Fruit fly (Drosophila melanogaster) whole organism, embryonic: ENCODE data around the gene CG4645.

Source experiments
- ATbp ChIP-seq: fragments of 200-800 bp; sonication (Bioruptor generic); optimal IDR thresholded peaks from 2 replicates; lab custom pipeline; 2017; ENCODE audit warnings: missing biosample characterization, mild to moderate bottlenecking, missing genetic modification characterization, missing genetic modification reagents
- Abd-B ChIP-seq: fragments of 200-800 bp; sonication (Bioruptor generic); optimal IDR thresholded peaks from 2 replicates; lab custom pipeline; 2018; ENCODE audit warnings: missing biosample characterization, mild to moderate bottlenecking, missing genetic modification characterization, moderate library complexity
- B-H2 ChIP-seq: fragments of 200-800 bp; sonication (Bioruptor generic); optimal IDR thresholded peaks from 2 replicates; lab custom pipeline; 2018; ENCODE audit warnings: missing biosample characterization, mild to moderate bottlenecking, missing genetic modification characterization
- CG10274 ChIP-seq: fragments of 200-800 bp; sonication (Bioruptor generic); optimal IDR thresholded peaks from 3 replicates; lab custom pipeline; 2017; ENCODE audit warnings: missing biosample characterization, mild to moderate bottlenecking, missing genetic modification characterization
- CG10431 ChIP-seq: fragments of 200-800 bp; sonication (Bioruptor generic); optimal IDR thresholded peaks from 3 replicates; lab custom pipeline; 2018; ENCODE audit warnings: missing biosample characterization, mild to moderate bottlenecking, missing genetic modification characterization
- CG10979 ChIP-seq: fragments of 200-800 bp; sonication (Bioruptor generic); optimal IDR thresholded peaks from 2 replicates; lab custom pipeline; 2018; ENCODE audit warnings: missing biosample characterization, mild to moderate bottlenecking, missing genetic modification characterization, moderate library complexity
- CG11695 ChIP-seq: fragments of 200-800 bp; sonication (Bioruptor generic); IDR thresholded peaks from 3 replicates; pipeline ENCODE4 v1.3.6; 2022; ENCODE audit warnings: missing biosample characterization, missing genetic modification characterization
- CG13296 ChIP-seq: fragments of 200-800 bp; sonication (Bioruptor generic); optimal IDR thresholded peaks from 3 replicates; lab custom pipeline; 2018; ENCODE audit warnings: missing biosample characterization, mild to moderate bottlenecking, missing genetic modification characterization
- CG13624 ChIP-seq: fragments of 200-800 bp; sonication (Bioruptor generic); optimal IDR thresholded peaks from 2 replicates; lab custom pipeline; 2016; ENCODE audit warnings: missing biosample characterization, missing genetic modification characterization
- CG15269 ChIP-seq: fragments of 200-800 bp; sonication (Bioruptor generic); optimal IDR thresholded peaks from 2 replicates; lab custom pipeline; 2018; ENCODE audit warnings: missing biosample characterization, mild to moderate bottlenecking, missing genetic modification characterization, moderate library complexity
- CG1602 ChIP-seq: fragments of 200-800 bp; sonication (Bioruptor generic); optimal IDR thresholded peaks from 3 replicates; lab custom pipeline; 2016; ENCODE audit warnings: missing biosample characterization, missing genetic modification characterization
- CG17359 ChIP-seq: fragments of 200-800 bp; sonication (Bioruptor generic); optimal IDR thresholded peaks from 3 replicates; lab custom pipeline; 2018; ENCODE audit warnings: missing biosample characterization, mild to moderate bottlenecking, missing genetic modification characterization, moderate library complexity
- CG17829 ChIP-seq: fragments of 200-800 bp; optimal IDR thresholded peaks from 2 replicates; lab custom pipeline; 2019; ENCODE audit warnings: missing biosample characterization, mild to moderate bottlenecking, missing genetic modification characterization, moderate library complexity
- CG1832 ChIP-seq: fragments of 200-800 bp; sonication (Bioruptor generic); optimal IDR thresholded peaks from 2 replicates; lab custom pipeline; 2017; ENCODE audit warnings: missing biosample characterization, mild to moderate bottlenecking, missing genetic modification characterization, inconsistent platforms
- CG2875 ChIP-seq: fragments of 200-800 bp; sonication (Bioruptor generic); optimal IDR thresholded peaks from 2 replicates; lab custom pipeline; 2017; ENCODE audit warnings: missing biosample characterization, mild to moderate bottlenecking, missing genetic modification characterization, missing genetic modification reagents
- CG31224 ChIP-seq: fragments of 200-800 bp; sonication (Bioruptor generic); IDR thresholded peaks from 2 replicates; pipeline ENCODE4 v1.3.6; 2022; ENCODE audit warnings: missing biosample characterization, missing genetic modification characterization
- CG31365 ChIP-seq: fragments of 200-800 bp; sonication (Bioruptor generic); optimal IDR thresholded peaks from 2 replicates; lab custom pipeline; 2018; ENCODE audit warnings: missing biosample characterization, mild to moderate bottlenecking, missing genetic modification characterization
- CG32767 ChIP-seq: fragments of 200-800 bp; sonication (Bioruptor generic); IDR thresholded peaks from 2 replicates; pipeline ENCODE4 v1.3.6; 2022; ENCODE audit warnings: missing biosample characterization, missing genetic modification characterization
- CG4617 ChIP-seq: fragments of 200-800 bp; sonication (Bioruptor generic); optimal IDR thresholded peaks from 3 replicates; lab custom pipeline; 2016; ENCODE audit warnings: missing biosample characterization, missing genetic modification characterization, borderline replicate concordance
- CG8089 ChIP-seq: fragments of 200-800 bp; sonication (Bioruptor generic); optimal IDR thresholded peaks from 3 replicates; lab custom pipeline; 2016; ENCODE audit warnings: missing biosample characterization, missing genetic modification characterization
- CG8944 ChIP-seq: fragments of 200-800 bp; sonication (Bioruptor generic); optimal IDR thresholded peaks from 3 replicates; lab custom pipeline; 2016; ENCODE audit warnings: missing biosample characterization, missing genetic modification characterization
- CrebB ChIP-seq: fragments of 200-800 bp; sonication (Bioruptor generic); optimal IDR thresholded peaks from 3 replicates; lab custom pipeline; 2018; ENCODE audit warnings: missing biosample characterization, mild to moderate bottlenecking, missing genetic modification characterization
- Fer1 ChIP-seq: fragments of 200-800 bp; sonication (Bioruptor generic); optimal IDR thresholded peaks from 2 replicates; lab custom pipeline; 2017; ENCODE audit warnings: missing biosample characterization, mild to moderate bottlenecking, missing genetic modification characterization
- Fer3 ChIP-seq: fragments of 200-800 bp; sonication (Bioruptor generic); optimal IDR thresholded peaks from 2 replicates; lab custom pipeline; 2018; ENCODE audit warnings: missing biosample characterization, mild to moderate bottlenecking, missing genetic modification characterization, moderate library complexity
- HHEX ChIP-seq: fragments of 200-800 bp; sonication (Bioruptor generic); optimal IDR thresholded peaks from 3 replicates; lab custom pipeline; 2017; ENCODE audit warnings: missing biosample characterization, mild to moderate bottlenecking, missing genetic modification characterization, missing genetic modification reagents
- HLH4C ChIP-seq: fragments of 200-800 bp; sonication (Bioruptor generic); IDR thresholded peaks from 3 replicates; pipeline ENCODE4 v1.3.6; 2022; ENCODE audit warnings: missing biosample characterization, missing genetic modification characterization; ENCODE audit not compliant: partially characterized antibody
- Hsf ChIP-seq: fragments of 200-800 bp; sonication (Bioruptor generic); optimal IDR thresholded peaks from 3 replicates; lab custom pipeline; 2016; ENCODE audit warnings: missing biosample characterization, missing genetic modification characterization
- Med ChIP-seq: fragments of 200-800 bp; sonication (Bioruptor generic); peaks from one replicate; lab custom pipeline; 2016; ENCODE audit warnings: missing biosample characterization, missing genetic modification characterization, mild to moderate bottlenecking, inconsistent platforms, moderate library complexity
- NC2α ChIP-seq: fragments of 200-800 bp; sonication (Bioruptor generic); optimal IDR thresholded peaks from 2 replicates; lab custom pipeline; 2016; ENCODE audit warnings: missing biosample characterization, missing genetic modification characterization
- NC2β ChIP-seq: fragments of 200-800 bp; sonication (Bioruptor generic); optimal IDR thresholded peaks from 2 replicates; lab custom pipeline; 2016; ENCODE audit warnings: missing biosample characterization, missing genetic modification characterization
- Optix ChIP-seq: fragments of 200-800 bp; sonication (Bioruptor generic); IDR thresholded peaks from 3 replicates; pipeline ENCODE4 v1.3.6; 2022; ENCODE audit warnings: missing biosample characterization, missing genetic modification characterization
- Spps ChIP-seq: fragments of 200-800 bp; sonication (Bioruptor generic); optimal IDR thresholded peaks from 2 replicates; lab custom pipeline; 2018; ENCODE audit warnings: missing biosample characterization, mild to moderate bottlenecking, missing genetic modification characterization
- Tbp ChIP-seq: fragments of >200 bp; optimal IDR thresholded peaks from 2 replicates; lab custom pipeline; 2018; ENCODE audit warnings: missing biosample characterization, missing genetic modification characterization
- abd-A ChIP-seq: fragments of 200-800 bp; sonication (Bioruptor generic); optimal IDR thresholded peaks from 3 replicates; lab custom pipeline; 2019; ENCODE audit warnings: missing biosample characterization, mild to moderate bottlenecking, missing genetic modification characterization, moderate library complexity
- ase ChIP-seq: fragments of 200-800 bp; sonication (Bioruptor generic); IDR thresholded peaks from 3 replicates; pipeline ENCODE4 v1.3.6; 2022; ENCODE audit warnings: missing biosample characterization, missing genetic modification characterization
- crp ChIP-seq, 2 experiments: fragments of 200-800 bp; sonication (Bioruptor generic); optimal IDR thresholded peaks; 2 replicates in 1 of 2; 3 replicates in 1 of 2; lab custom pipeline; 2017; ENCODE audit warnings: missing biosample characterization in 2 of 2, missing genetic modification characterization in 2 of 2, mild to moderate bottlenecking in 1 of 2, moderate library complexity in 1 of 2
- dimm ChIP-seq: fragments of 200-800 bp; sonication (Bioruptor generic); IDR thresholded peaks from 2 replicates; pipeline ENCODE4 v1.3.6; 2022; ENCODE audit warnings: missing biosample characterization, missing genetic modification characterization
- emc ChIP-seq: fragments of 200-800 bp; sonication (Bioruptor generic); optimal IDR thresholded peaks from 2 replicates; lab custom pipeline; 2016; ENCODE audit warnings: missing biosample characterization, missing genetic modification characterization
- gro ChIP-seq: fragments of 200-800 bp; sonication (Bioruptor generic); optimal IDR thresholded peaks from 2 replicates; lab custom pipeline; 2016; ENCODE audit warnings: missing biosample characterization, missing genetic modification characterization
- ham ChIP-seq: fragments of 200-800 bp; sonication (Bioruptor generic); IDR thresholded peaks from 2 replicates; pipeline ENCODE4 v1.3.6; 2022; ENCODE audit warnings: missing biosample characterization, missing genetic modification characterization
- jing ChIP-seq: fragments of 200-800 bp; sonication (Bioruptor generic); optimal IDR thresholded peaks from 2 replicates; lab custom pipeline; 2018; ENCODE audit warnings: missing biosample characterization, mild to moderate bottlenecking, missing genetic modification characterization
- maf-S ChIP-seq: fragments of 200-800 bp; sonication (Bioruptor generic); optimal IDR thresholded peaks from 2 replicates; lab custom pipeline; 2016; ENCODE audit warnings: missing biosample characterization, missing genetic modification characterization
- pb ChIP-seq: fragments of 200-800 bp; sonication (Bioruptor generic); optimal IDR thresholded peaks from 3 replicates; lab custom pipeline; 2016; ENCODE audit warnings: missing biosample characterization, missing genetic modification characterization
- schlank ChIP-seq: fragments of 200-800 bp; sonication (Bioruptor generic); optimal IDR thresholded peaks from 2 replicates; lab custom pipeline; 2018; ENCODE audit warnings: missing biosample characterization, mild to moderate bottlenecking, missing genetic modification characterization
- sisA ChIP-seq: fragments of 200-800 bp; sonication (Bioruptor generic); IDR thresholded peaks from 2 replicates; pipeline ENCODE4 v1.3.6; 2022; ENCODE audit warnings: missing biosample characterization, missing genetic modification characterization
- sna ChIP-seq: fragments of 200-800 bp; sonication (Bioruptor generic); IDR thresholded peaks from 2 replicates; pipeline ENCODE4 v1.3.6; 2022; ENCODE audit warnings: missing biosample characterization, missing genetic modification characterization; ENCODE audit not compliant: partially characterized antibody
- tap ChIP-seq: fragments of 200-800 bp; optimal IDR thresholded peaks from 3 replicates; lab custom pipeline; 2019; ENCODE audit warnings: missing biosample characterization, mild to moderate bottlenecking, missing genetic modification characterization, moderate library complexity
- trh ChIP-seq: fragments of 200-800 bp; sonication (Bioruptor generic); optimal IDR thresholded peaks from 2 replicates; lab custom pipeline; 2016; ENCODE audit warnings: missing biosample characterization, missing genetic modification characterization
- tup ChIP-seq: fragments of 200-800 bp; sonication (Bioruptor generic); optimal IDR thresholded peaks from 2 replicates; lab custom pipeline; 2016; ENCODE audit warnings: missing biosample characterization, mild to moderate bottlenecking, missing genetic modification characterization, moderate library complexity
- zfh2 ChIP-seq: fragments of 200-800 bp; sonication (Bioruptor generic); optimal IDR thresholded peaks from 2 replicates; lab custom pipeline; 2016; ENCODE audit warnings: missing biosample characterization, missing genetic modification characterization

Gene CG4645

DNA sequence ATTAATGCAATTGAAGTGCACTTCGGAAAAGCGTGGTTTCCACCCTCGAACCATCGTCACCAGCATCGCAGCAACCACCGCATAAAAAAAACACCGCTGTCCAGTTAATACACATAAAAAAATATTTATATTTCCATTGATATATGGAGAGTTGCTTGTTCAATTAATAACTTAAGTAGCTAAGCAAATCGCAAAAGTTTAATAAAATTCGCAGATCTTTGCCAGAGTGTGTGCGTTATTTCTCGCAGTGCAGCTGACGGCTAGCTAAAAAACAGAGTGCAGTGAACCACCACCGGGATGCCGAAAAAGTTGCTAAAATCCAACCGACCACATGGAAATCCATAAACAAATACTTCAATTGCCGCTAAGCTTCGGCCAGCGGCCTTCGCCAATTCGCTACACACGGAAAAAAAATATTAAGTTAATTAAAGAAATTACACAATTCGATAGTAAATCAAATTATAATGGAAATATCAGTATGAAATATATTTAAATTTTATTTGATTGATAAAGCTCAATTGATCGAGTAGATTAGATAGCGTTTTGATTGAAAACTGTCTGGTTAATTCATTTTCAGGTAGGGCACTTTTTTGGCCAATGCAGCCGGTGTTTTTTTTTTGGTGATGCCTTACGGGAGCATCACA, 13.6 kb downstream of the CG4645 start (continued):
- TF ChIP-seq B-H2 (GFP tag; lab: Kevin White, UChicago): no peak
- no peak for TF ChIP-seq Hsf (GFP tag; lab: Kevin White, UChicago)
- TF ChIP-seq CG1602 (GFP tag; lab: Kevin White, UChicago): peak; percentile 3
- no peak for TF ChIP-seq CG1832 (GFP tag; lab: Kevin White, UChicago)
- TF ChIP-seq Med (GFP tag; lab: Kevin White, UChicago): peak; percentile 69
- no peak for TF ChIP-seq schlank (tag; lab: Kevin White, UChicago)
- no peak for TF ChIP-seq sisA (GFP tag; lab: Robert Waterston, UW)
- peak; percentile 63 for TF ChIP-seq CG10979 (tag; lab: Kevin White, UChicago)
- no peak for TF ChIP-seq crp (GFP tag; optimal IDR thresholded peaks at IDR 0.05; lab: Kevin White, UChicago)
- no peak for TF ChIP-seq tup (GFP tag; lab: Kevin White, UChicago)
- no peak for TF ChIP-seq CrebB
- TF ChIP-seq HHEX (GFP tag; lab: Kevin White, UChicago): no peak
- TF ChIP-seq ase: no peak
- TF ChIP-seq maf-S (GFP tag; lab: Kevin White, UChicago): no peak
- TF ChIP-seq sna (GFP tag; lab: Robert Waterston, UW): no peak
- TF ChIP-seq CG2875 (GFP tag; lab: Kevin White, UChicago): peak; percentile 43
- no peak for TF ChIP-seq dimm
- no peak for TF ChIP-seq CG15269 (tag; lab: Kevin White, UChicago)
- no peak for TF ChIP-seq CG11695 (GFP tag; lab: Robert Waterston, UW)
- TF ChIP-seq NC2β: no peak
- TF ChIP-seq trh (GFP tag; lab: Kevin White, UChicago): no peak
- no peak for TF ChIP-seq pb (GFP tag; lab: Kevin White, UChicago)
- no peak for TF ChIP-seq CG13624 (GFP tag; lab: Kevin White, UChicago)
- TF ChIP-seq HLH4C (GFP tag; lab: Robert Waterston, UW): no peak
- no peak for TF ChIP-seq CG4617
- TF ChIP-seq Spps (tag; lab: Kevin White, UChicago): no peak
- TF ChIP-seq CG10274 (GFP tag; lab: Kevin White, UChicago): peak; percentile 94
- no peak for TF ChIP-seq CG8944
- TF ChIP-seq gro (GFP tag; lab: Kevin White, UChicago): no peak
- no peak for TF ChIP-seq CG10431
- no peak for TF ChIP-seq Abd-B (GFP tag; lab: Kevin White, UChicago)
- TF ChIP-seq Optix (GFP tag; lab: Robert Waterston, UW): peak; percentile 62; the same call in 2 of the 3 replicates
- TF ChIP-seq tap (tag; lab: Kevin White, UChicago): no peak
- TF ChIP-seq CG17829 (tag; lab: Kevin White, UChicago): peak; percentile 32
- TF ChIP-seq CG17359 (tag; lab: Kevin White, UChicago): peak; percentile 45
- TF ChIP-seq Fer1 (GFP tag; lab: Kevin White, UChicago): no peak
- no peak for TF ChIP-seq emc (GFP tag; lab: Kevin White, UChicago)
- no peak for TF ChIP-seq abd-A (tag; lab: Kevin White, UChicago)
- no peak for TF ChIP-seq CG8089 (GFP tag; lab: Kevin White, UChicago)
- TF ChIP-seq CG31365 (tag; lab: Kevin White, UChicago): no peak
- TF ChIP-seq zfh2 (GFP tag; lab: Kevin White, UChicago): no peak
- TF ChIP-seq CG13296 (GFP tag; lab: Kevin White, UChicago): no peak
- peak; percentile 36 for TF ChIP-seq ATbp (GFP tag; lab: Kevin White, UChicago)
- no peak for TF ChIP-seq Tbp
- TF ChIP-seq CG31224 (GFP tag; lab: Robert Waterston, UW): no peak
- no peak for TF ChIP-seq CG32767 (GFP tag; lab: Robert Waterston, UW)
- no peak for TF ChIP-seq jing
- no peak for TF ChIP-seq NC2α
- TF ChIP-seq ham (GFP tag; lab: Robert Waterston, UW): no peak
- TF ChIP-seq Fer3: no peak
